Worm (Caenorhabditis elegans): ENCODE results near the gene ced-7.

The ced-7 gene

ce11 chrIII:9619079-9619761 lies 39.3 kb upstream of the ced-7 start, which contains the start of gene hlh-11 (continued):
- TF ChIP-seq lin-39 (tag; optimal IDR thresholded peaks at IDR 0.05), result peak; percentile 47
- peak; percentile 53 for TF ChIP-seq ztf-11 (tag; optimal IDR thresholded peaks at IDR 0.05)
- TF ChIP-seq nhr-10 (tag; optimal IDR thresholded peaks at IDR 0.05), result no peak
- TF ChIP-seq fos-1 (tag; optimal IDR thresholded peaks at IDR 0.05), result peak; percentile 92
- no peak for TF ChIP-seq ama-1 (optimal IDR thresholded peaks at IDR 0.05)
- TF ChIP-seq peb-1 (tag; optimal IDR thresholded peaks at IDR 0.05), result peak; percentile 15
- peak; percentile 79 for TF ChIP-seq ceh-16 (tag; optimal IDR thresholded peaks at IDR 0.05)

- TF ChIP-seq skn-1 (tag; optimal IDR thresholded peaks at IDR 0.05) (no peak), unc-62 (GFP tag; optimal IDR thresholded peaks at IDR 0.05) (no peak), lin-11 (tag; optimal IDR thresholded peaks at IDR 0.05) (no peak), nhr-11 (tag; optimal IDR thresholded peaks at IDR 0.05) (no peak), mdl-1 (tag; optimal IDR thresholded peaks at IDR 0.05) (no peak), nhr-25 (tag; optimal IDR thresholded peaks at IDR 0.05) (peak; percentile 39), ceh-16 (tag; optimal IDR thresholded peaks at IDR 0.05) (no peak), fos-1 (tag; optimal IDR thresholded peaks at IDR 0.05) (peak; percentile 1), ztf-4 (tag; optimal IDR thresholded peaks at IDR 0.05) (no peak), blmp-1 (tag; optimal IDR thresholded peaks at IDR 0.05; ENCODE audit: insufficient read depth) (no peak), dmd-4 (tag; optimal IDR thresholded peaks at IDR 0.05) (no peak), sma-9 (GFP tag; optimal IDR thresholded peaks at IDR 0.05) (peak; percentile 11), sma-9 (tag; optimal IDR thresholded peaks at IDR 0.05) (no peak)
Measured at ce11 chrIII:9617599-9618262, 37.8 kb upstream of the ced-7 start.

- TF ChIP-seq lin-11 (tag; optimal IDR thresholded peaks at IDR 0.05) (no peak), nhr-23 (tag; optimal IDR thresholded peaks at IDR 0.05) (no peak), lin-39 (tag; optimal IDR thresholded peaks at IDR 0.05) (no peak), alr-1 (tag; optimal IDR thresholded peaks at IDR 0.05) (no peak), blmp-1 (tag; optimal IDR thresholded peaks at IDR 0.05; ENCODE audit: insufficient read depth) (no peak), ceh-16 (tag; optimal IDR thresholded peaks at IDR 0.05) (no peak), nhr-11 (tag; optimal IDR thresholded peaks at IDR 0.05) (no peak), mbf-1 (tag; optimal IDR thresholded peaks at IDR 0.05) (no peak), ceh-82 (tag; optimal IDR thresholded peaks at IDR 0.05) (no peak), sma-9 (GFP tag; optimal IDR thresholded peaks at IDR 0.05) (no peak), sma-9 (tag; optimal IDR thresholded peaks at IDR 0.05) (no peak), unc-39 (tag; optimal IDR thresholded peaks at IDR 0.05) (no peak), nhr-25 (tag; optimal IDR thresholded peaks at IDR 0.05) (no peak), peb-1 (tag; optimal IDR thresholded peaks at IDR 0.05) (no peak), ztf-4 (tag; optimal IDR thresholded peaks at IDR 0.05) (no peak), sma-3 (GFP tag; optimal IDR thresholded peaks at IDR 0.05) (no peak), elt-1 (tag; optimal IDR thresholded peaks at IDR 0.05) (no peak), mab-5 (tag; optimal IDR thresholded peaks at IDR 0.05) (no peak)
Measured at ce11 chrIII:9616933-9617332, 37.0 kb upstream of the ced-7 start.

- TF ChIP-seq ZK546.5 (tag; optimal IDR thresholded peaks at IDR 0.05) (no peak), skn-1 (tag; optimal IDR thresholded peaks at IDR 0.05) (no peak), nhr-23 (tag; optimal IDR thresholded peaks at IDR 0.05) (no peak), ztf-1 (GFP tag; conservative IDR thresholded peaks at IDR 0.05) (no peak), ceh-82 (tag; optimal IDR thresholded peaks at IDR 0.05) (no peak), ama-1 (optimal IDR thresholded peaks at IDR 0.05) (no peak), mdl-1 (tag; optimal IDR thresholded peaks at IDR 0.05) (no peak), lin-39 (tag; optimal IDR thresholded peaks at IDR 0.05) (no peak), sem-4 (tag; optimal IDR thresholded peaks at IDR 0.05) (peak; percentile 2), snpc-4 (tag; optimal IDR thresholded peaks at IDR 0.05) (no peak), zag-1 (tag; optimal IDR thresholded peaks at IDR 0.05) (no peak), Y55F3AM.14 (GFP tag; optimal IDR thresholded peaks at IDR 0.05) (no peak), blmp-1 (tag; optimal IDR thresholded peaks at IDR 0.05; ENCODE audit: insufficient read depth) (no peak), unc-55 (GFP tag; optimal IDR thresholded peaks at IDR 0.05) (peak; percentile 69), C34F6.9 (tag; optimal IDR thresholded peaks at IDR 0.05) (peak; percentile 50), gmeb-1 (tag; optimal IDR thresholded peaks at IDR 0.05) (peak; percentile 77), nhr-6 (tag; optimal IDR thresholded peaks at IDR 0.05) (no peak), ceh-16 (tag; optimal IDR thresholded peaks at IDR 0.05) (no peak), crh-2 (tag; optimal IDR thresholded peaks at IDR 0.05) (peak; percentile 59), unc-39 (tag; optimal IDR thresholded peaks at IDR 0.05) (no peak), R02D3.7 (tag; optimal IDR thresholded peaks at IDR 0.05) (no peak), elt-3 (tag; optimal IDR thresholded peaks at IDR 0.05) (no peak), ztf-11 (tag; optimal IDR thresholded peaks at IDR 0.05) (no peak), mab-5 (tag; optimal IDR thresholded peaks at IDR 0.05) (no peak), nhr-237 (tag; optimal IDR thresholded peaks at IDR 0.05) (no peak), nhr-10 (tag; optimal IDR thresholded peaks at IDR 0.05) (no peak), lsy-2 (tag; optimal IDR thresholded peaks at IDR 0.05) (peak in 1 of 2 experiments; percentile 66), elt-1 (tag; optimal IDR thresholded peaks at IDR 0.05) (no peak), F13H6.1 (tag; optimal IDR thresholded peaks at IDR 0.05) (peak; percentile 26), nhr-25 (tag; optimal IDR thresholded peaks at IDR 0.05) (peak; percentile 10), sma-9 (GFP tag; optimal IDR thresholded peaks at IDR 0.05) (peak; percentile 14), sma-9 (tag; optimal IDR thresholded peaks at IDR 0.05) (no peak), sma-3 (GFP tag; optimal IDR thresholded peaks at IDR 0.05) (peak; percentile 34), mbf-1 (tag; optimal IDR thresholded peaks at IDR 0.05) (no peak), nhr-11 (tag; optimal IDR thresholded peaks at IDR 0.05) (no peak), fos-1 (tag; optimal IDR thresholded peaks at IDR 0.05) (peak; percentile 10)
Measured at ce11 chrIII:9616426-9616825, 36.5 kb upstream of the ced-7 start, which contains the start of gene hcp-3. hcp-3 (minus strand) TSS chrIII:9616470.

Data from whole organism, L2 larva.